Worm (Caenorhabditis elegans): ENCODE results near the gene srb-13.

ce11 chrII:5187934-5188333, 30.5 kb upstream of the srb-13 start:
- TF ChIP-seq klf-2 (GFP tag; conservative IDR thresholded peaks at IDR 0.05) (no peak), ztf-29 (GFP tag; IDR thresholded peaks at IDR 0.05) (no peak)
